Fruit fly (Drosophila melanogaster): ENCODE data around the gene RpS21.
A peak's percentile ranks its signal among the peaks of the same experiment; 100 is the strongest.

Gene RpS21

dm6 chr2L:2897024-2897549 is 41.2 kb downstream of the RpS21 start (continued):
- TF ChIP-seq CG34376 (GFP tag; optimal IDR thresholded peaks at IDR 0.05) (peak; percentile 4), crol (GFP tag; IDR thresholded peaks at IDR 0.05) (peak; percentile 61), CG7786 (GFP tag; optimal IDR thresholded peaks at IDR 0.05) (peak; percentile 80), ATbp (GFP tag; optimal IDR thresholded peaks at IDR 0.05) (peak; percentile 85), Fer3 (tag; optimal IDR thresholded peaks at IDR 0.05) (peak; percentile 48), yki (optimal IDR thresholded peaks at IDR 0.05) (no peak), CG14965 (GFP tag; optimal IDR thresholded peaks at IDR 0.05; ENCODE audit: borderline replicate concordance) (peak; percentile 9), CG6813 (GFP tag; optimal IDR thresholded peaks at IDR 0.05) (peak; percentile 73), br (optimal IDR thresholded peaks at IDR 0.05) (no peak), Awh (GFP tag; IDR thresholded peaks at IDR 0.05) (peak; percentile 78), Atf-2 (GFP tag; optimal IDR thresholded peaks at IDR 0.05) (peak; percentile 88), CG12104 (GFP tag; optimal IDR thresholded peaks at IDR 0.05) (peak; percentile 74), vnd (GFP tag; IDR thresholded peaks at IDR 0.05; ENCODE audit: partially characterized antibody) (no peak), CG8478 (optimal IDR thresholded peaks at IDR 0.05) (peak; percentile 29), pnt (GFP tag; optimal IDR thresholded peaks at IDR 0.05) (peak; percentile 92), CG8290 (GFP tag; optimal IDR thresholded peaks at IDR 0.05) (peak; percentile 41), CG8290 (tag; optimal IDR thresholded peaks at IDR 0.05) (no peak), CG11456 (GFP tag; IDR thresholded peaks at IDR 0.05) (peak; percentile 80), cwo (GFP tag; optimal IDR thresholded peaks at IDR 0.05) (peak; percentile 29), CG14860 (GFP tag; IDR thresholded peaks at IDR 0.05; ENCODE audit: partially characterized antibody) (no peak), CG2875 (GFP tag; optimal IDR thresholded peaks at IDR 0.05) (peak; percentile 61), dati (GFP tag; IDR thresholded peaks at IDR 0.05) (peak; percentile 70), HLHmδ (GFP tag; optimal IDR thresholded peaks at IDR 0.05) (peak; percentile 63), PHDP (tag; optimal IDR thresholded peaks at IDR 0.05) (peak; percentile 83), knrl (GFP tag; IDR thresholded peaks at IDR 0.05; ENCODE audit: partially characterized antibody) (no peak), fd3F (GFP tag; optimal IDR thresholded peaks at IDR 0.05) (peak; percentile 41), CG1792 (GFP tag; optimal IDR thresholded peaks at IDR 0.05) (peak; percentile 78), Deaf1 (tag; optimal IDR thresholded peaks at IDR 0.05) (peak; percentile 19), Dad (GFP tag; optimal IDR thresholded peaks at IDR 0.05) (peak; percentile 77), CG3407 (GFP tag; optimal IDR thresholded peaks at IDR 0.05) (peak; percentile 76), CG15073 (GFP tag; optimal IDR thresholded peaks at IDR 0.05) (peak; percentile 1), Trl (optimal IDR thresholded peaks at IDR 0.05) (peak in 1 of 2 experiments; percentile 5), Trl (GFP tag; optimal IDR thresholded peaks at IDR 0.05) (peak; percentile 85), Hand (GFP tag; optimal IDR thresholded peaks at IDR 0.05) (peak; percentile 46), CG2129 (GFP tag; IDR thresholded peaks at IDR 0.05; ENCODE audit: partially characterized antibody) (no peak), Dbx (GFP tag; IDR thresholded peaks at IDR 0.05) (peak; percentile 73), nmo (GFP tag; optimal IDR thresholded peaks at IDR 0.05) (peak; percentile 86), h (optimal IDR thresholded peaks at IDR 0.05) (no peak), kah (GFP tag; optimal IDR thresholded peaks at IDR 0.05) (peak; percentile 18), CG16863 (GFP tag; optimal IDR thresholded peaks at IDR 0.05) (peak; percentile 86), CG3995 (GFP tag; optimal IDR thresholded peaks at IDR 0.05) (no peak), CG14667 (GFP tag; IDR thresholded peaks at IDR 0.05) (peak; percentile 81), oc (tag; optimal IDR thresholded peaks at IDR 0.05) (peak; percentile 60), trem (tag; optimal IDR thresholded peaks at IDR 0.05) (peak; percentile 56), dan (GFP tag; IDR thresholded peaks at IDR 0.05) (peak; percentile 34; the same call in 1 of the 2 replicates), CG9932 (GFP tag; IDR thresholded peaks at IDR 0.05) (peak; percentile 47), Pdp1 (GFP tag; optimal IDR thresholded peaks at IDR 0.05) (peak; percentile 86 to 89), Ssrp (tag; optimal IDR thresholded peaks at IDR 0.05) (peak; percentile 83), gro (GFP tag; optimal IDR thresholded peaks at IDR 0.05) (peak; percentile 58), CG4730 (GFP tag; IDR thresholded peaks at IDR 0.05) (peak; percentile 75), D19B (GFP tag; optimal IDR thresholded peaks at IDR 0.05) (peak; percentile 6), slp2 (GFP tag; optimal IDR thresholded peaks at IDR 0.05) (peak; percentile 81)

All from whole organism, embryonic.